Fruit fly (Drosophila melanogaster) whole organism, embryonic: ENCODE data around the gene CG14036.
A peak's percentile ranks its signal among the peaks of the same experiment; 100 is the strongest.

Experiments used
- CG1024 ChIP-seq: fragments of 200-800 bp; sonication (Bioruptor generic); IDR thresholded peaks from 2 replicates; pipeline ENCODE4 v1.3.6; 2022; ENCODE audit warnings: missing biosample characterization, missing genetic modification characterization
- CG10543 ChIP-seq: fragments of 200-800 bp; sonication (Bioruptor generic); optimal IDR thresholded peaks from 3 replicates; lab custom pipeline; 2017; ENCODE audit warnings: missing biosample characterization, mild to moderate bottlenecking, missing genetic modification characterization, moderate library complexity
- CG10959 ChIP-seq: fragments of 200-800 bp; sonication (Bioruptor generic); IDR thresholded peaks from 2 replicates; pipeline ENCODE4 v1.3.6; 2022; ENCODE audit warnings: missing biosample characterization, missing genetic modification characterization
- CG11093 ChIP-seq: fragments of 200-800 bp; sonication (Bioruptor generic); IDR thresholded peaks from 3 replicates; pipeline ENCODE4 v1.3.6; 2022; ENCODE audit warnings: missing biosample characterization, missing genetic modification characterization
- CG15514 ChIP-seq: fragments of 200-800 bp; sonication (Bioruptor generic); optimal IDR thresholded peaks from 3 replicates; lab custom pipeline; 2017; ENCODE audit warnings: missing biosample characterization, missing genetic modification characterization, mild to moderate bottlenecking, moderate library complexity, missing genetic modification reagents
- CG1602 ChIP-seq: fragments of 200-800 bp; sonication (Bioruptor generic); optimal IDR thresholded peaks from 3 replicates; lab custom pipeline; 2016; ENCODE audit warnings: missing biosample characterization, missing genetic modification characterization
- CG17359 ChIP-seq: fragments of 200-800 bp; sonication (Bioruptor generic); optimal IDR thresholded peaks from 3 replicates; lab custom pipeline; 2018; ENCODE audit warnings: missing biosample characterization, mild to moderate bottlenecking, missing genetic modification characterization, moderate library complexity
- CG18011 ChIP-seq: fragments of 200-800 bp; sonication (Bioruptor generic); optimal IDR thresholded peaks from 2 replicates; lab custom pipeline; 2017; ENCODE audit warnings: missing biosample characterization, missing genetic modification characterization, mild to moderate bottlenecking, moderate library complexity, missing genotype
- CG2678 ChIP-seq: fragments of 200-800 bp; sonication (Bioruptor generic); optimal IDR thresholded peaks from 3 replicates; lab custom pipeline; 2019; ENCODE audit warnings: missing biosample characterization, mild to moderate bottlenecking, missing genetic modification characterization, moderate library complexity
- CG31441 ChIP-seq: fragments of 200-800 bp; sonication (Bioruptor generic); IDR thresholded peaks from 2 replicates; pipeline ENCODE4 v1.3.6; 2022; ENCODE audit warnings: missing biosample characterization, missing genetic modification characterization
- CG32772 ChIP-seq: fragments of 200-800 bp; sonication (Bioruptor generic); IDR thresholded peaks from 2 replicates; pipeline ENCODE4 v1.3.6; 2022; ENCODE audit warnings: missing biosample characterization, missing genetic modification characterization
- CG34376 ChIP-seq: fragments of 200-800 bp; sonication (Bioruptor generic); optimal IDR thresholded peaks from 2 replicates; lab custom pipeline; 2018; ENCODE audit warnings: missing biosample characterization, mild to moderate bottlenecking, missing genetic modification characterization
- CG34422 ChIP-seq: fragments of 200-800 bp; sonication (Bioruptor generic); IDR thresholded peaks from 3 replicates; pipeline ENCODE4 v1.3.6; 2022; ENCODE audit warnings: missing biosample characterization, missing genetic modification characterization
- CG5180 ChIP-seq: fragments of 200-800 bp; sonication (Bioruptor generic); optimal IDR thresholded peaks from 3 replicates; lab custom pipeline; 2017; ENCODE audit warnings: missing biosample characterization, missing genetic modification characterization, mild to moderate bottlenecking, moderate library complexity, missing genetic modification reagents
- CG7745 ChIP-seq: fragments of 200-800 bp; sonication (Bioruptor generic); optimal IDR thresholded peaks from 2 replicates; lab custom pipeline; 2018; ENCODE audit warnings: missing biosample characterization, mild to moderate bottlenecking, missing genetic modification characterization, moderate library complexity
- CG7839 ChIP-seq: fragments of 200-800 bp; sonication (Bioruptor generic); optimal IDR thresholded peaks from 3 replicates; lab custom pipeline; 2018; ENCODE audit warnings: missing biosample characterization, mild to moderate bottlenecking, missing genetic modification characterization, moderate library complexity
- CG8290 ChIP-seq, 3 experiments: fragments of 200-800 bp; sonication (Bioruptor generic); optimal IDR thresholded peaks; 2 replicates each; lab custom pipeline; 2016 to 2019; ENCODE audit warnings: missing biosample characterization in 3 of 3, missing genetic modification characterization in 3 of 3, mild to moderate bottlenecking in 2 of 3, moderate library complexity in 1 of 3
- CG8478 ChIP-seq: fragments of >200 bp; optimal IDR thresholded peaks from 2 replicates; lab custom pipeline; 2018
- CG9215 ChIP-seq: fragments of 200-800 bp; sonication (Bioruptor generic); IDR thresholded peaks from 2 replicates; pipeline ENCODE4 v1.3.6; 2022; ENCODE audit warnings: missing biosample characterization, missing genetic modification characterization
- D19A ChIP-seq: fragments of 200-800 bp; optimal IDR thresholded peaks from 3 replicates; lab custom pipeline; 2019; ENCODE audit warnings: missing biosample characterization, mild to moderate bottlenecking, missing genetic modification characterization, moderate library complexity
- Dll ChIP-seq: fragments of 200-800 bp; sonication (Bioruptor generic); IDR thresholded peaks from 4 replicates; pipeline ENCODE4 v1.3.6; 2022; ENCODE audit warnings: missing biosample characterization, missing genetic modification characterization; ENCODE audit not compliant: partially characterized antibody
- ERR ChIP-seq: fragments of 200-800 bp; sonication (Bioruptor generic); optimal IDR thresholded peaks from 2 replicates; lab custom pipeline; 2016; ENCODE audit warnings: missing biosample characterization, missing genetic modification characterization
- Eip74EF ChIP-seq, 2 experiments: fragments of 200-800 bp in 1 of 2; fragments of >200 bp in 1 of 2; sonication (Bioruptor generic) in 1 of 2; optimal IDR thresholded peaks; 2 replicates each; lab custom pipeline; 2017 to 2019; ENCODE audit warnings: missing biosample characterization in 2 of 2, missing genetic modification characterization in 2 of 2, mild to moderate bottlenecking in 1 of 2, moderate library complexity in 1 of 2
- HLH3B ChIP-seq: fragments of 200-800 bp; sonication (Bioruptor generic); IDR thresholded peaks from 2 replicates; pipeline ENCODE4 v1.3.6; 2022; ENCODE audit warnings: missing biosample characterization, missing genetic modification characterization
- Hr78 ChIP-seq, 2 experiments: fragments of 200-800 bp in 1 of 2; fragments of >200 bp in 1 of 2; sonication (Bioruptor generic) in 1 of 2; optimal IDR thresholded peaks; 2 replicates each; lab custom pipeline; 2017 to 2019; ENCODE audit warnings: missing biosample characterization in 2 of 2, missing genetic modification characterization in 2 of 2, mild to moderate bottlenecking in 1 of 2, moderate library complexity in 1 of 2
- Mes4 ChIP-seq: fragments of 200-800 bp; sonication (Bioruptor generic); optimal IDR thresholded peaks from 2 replicates; lab custom pipeline; 2016; ENCODE audit warnings: missing biosample characterization, missing genetic modification characterization
- NfI ChIP-seq: fragments of 200-800 bp; sonication (Bioruptor generic); optimal IDR thresholded peaks from 3 replicates; lab custom pipeline; 2018; ENCODE audit warnings: missing biosample characterization, mild to moderate bottlenecking, missing genetic modification characterization, moderate library complexity
- Ptx1 ChIP-seq: fragments of 200-800 bp; sonication (Bioruptor generic); IDR thresholded peaks from 2 replicates; pipeline ENCODE4 v1.3.6; 2022; ENCODE audit warnings: missing biosample characterization, missing genetic modification characterization
- Sox102F ChIP-seq: fragments of 200-800 bp; sonication (Bioruptor generic); optimal IDR thresholded peaks from 2 replicates; lab custom pipeline; 2018; ENCODE audit warnings: missing biosample characterization, mild to moderate bottlenecking, missing genetic modification characterization, moderate library complexity
- Ssrp ChIP-seq: fragments of 200-800 bp; sonication (Bioruptor generic); optimal IDR thresholded peaks from 2 replicates; lab custom pipeline; 2018; ENCODE audit warnings: missing biosample characterization, mild to moderate bottlenecking, missing genetic modification characterization, moderate library complexity
- TFAM ChIP-seq: fragments of 200-800 bp; sonication (Bioruptor generic); optimal IDR thresholded peaks from 2 replicates; lab custom pipeline; 2017; ENCODE audit warnings: missing biosample characterization, missing genetic modification characterization, inconsistent platforms
- Trl ChIP-seq, 3 experiments: fragments of >200 bp in 2 of 3; fragments of 200-800 bp in 1 of 3; sonication (Bioruptor generic) in 1 of 3; optimal IDR thresholded peaks; 2 replicates in 1 of 3; 3 replicates in 2 of 3; lab custom pipeline; 2016 to 2017; ENCODE audit warnings: missing biosample characterization in 1 of 3, missing genetic modification characterization in 1 of 3
- Vsx1 ChIP-seq: fragments of 200-800 bp; sonication (Bioruptor generic); optimal IDR thresholded peaks from 2 replicates; lab custom pipeline; 2017; ENCODE audit warnings: missing biosample characterization, mild to moderate bottlenecking, missing genetic modification characterization, missing genetic modification reagents
- Xrp1 ChIP-seq: fragments of 200-800 bp; sonication (Bioruptor generic); IDR thresholded peaks from 2 replicates; pipeline ENCODE4 v1.3.6; 2022; ENCODE audit warnings: missing biosample characterization, missing genetic modification characterization
- abd-A ChIP-seq: fragments of 200-800 bp; sonication (Bioruptor generic); optimal IDR thresholded peaks from 3 replicates; lab custom pipeline; 2019; ENCODE audit warnings: missing biosample characterization, mild to moderate bottlenecking, missing genetic modification characterization, moderate library complexity
- amos ChIP-seq: fragments of 200-800 bp; sonication (Bioruptor generic); IDR thresholded peaks from 2 replicates; pipeline ENCODE4 v1.3.6; 2022; ENCODE audit warnings: missing biosample characterization, missing genetic modification characterization; ENCODE audit not compliant: partially characterized antibody
- da ChIP-seq: fragments of 200-800 bp; sonication (Bioruptor generic); optimal IDR thresholded peaks from 2 replicates; lab custom pipeline; 2016; ENCODE audit warnings: missing biosample characterization, missing genetic modification characterization
- fu2 ChIP-seq: fragments of 200-800 bp; sonication (Bioruptor generic); optimal IDR thresholded peaks from 2 replicates; lab custom pipeline; 2016; ENCODE audit warnings: missing biosample characterization, missing genetic modification characterization
- gt ChIP-seq: fragments of 200-800 bp; sonication (Bioruptor generic); IDR thresholded peaks from 2 replicates; pipeline ENCODE4 v1.3.6; 2022; ENCODE audit warnings: missing biosample characterization, missing genetic modification characterization
- ham ChIP-seq: fragments of 200-800 bp; sonication (Bioruptor generic); IDR thresholded peaks from 2 replicates; pipeline ENCODE4 v1.3.6; 2022; ENCODE audit warnings: missing biosample characterization, missing genetic modification characterization
- hth ChIP-seq: fragments of >200 bp; optimal IDR thresholded peaks from 2 replicates; lab custom pipeline; 2017; ENCODE audit warnings: inconsistent platforms
- jigr1 ChIP-seq: fragments of 200-800 bp; sonication (Bioruptor generic); IDR thresholded peaks from 3 replicates; pipeline ENCODE4 v1.3.6; 2022; ENCODE audit warnings: missing biosample characterization, missing genetic modification characterization
- lab ChIP-seq: fragments of 200-800 bp; sonication (Bioruptor generic); optimal IDR thresholded peaks from 3 replicates; lab custom pipeline; 2017; ENCODE audit warnings: missing biosample characterization, missing genetic modification characterization, mild to moderate bottlenecking, moderate library complexity, missing genetic modification reagents
- onecut ChIP-seq: fragments of 200-800 bp; sonication (Bioruptor generic); IDR thresholded peaks from 2 replicates; pipeline ENCODE4 v1.3.6; 2022; ENCODE audit warnings: missing biosample characterization, missing genetic modification characterization
- pum ChIP-seq: fragments of 200-800 bp; sonication (Bioruptor generic); optimal IDR thresholded peaks from 2 replicates; lab custom pipeline; 2016; ENCODE audit warnings: missing biosample characterization, missing genetic modification characterization
- run ChIP-seq: fragments of 200-800 bp; sonication (Bioruptor generic); optimal IDR thresholded peaks from 3 replicates; lab custom pipeline; 2018; ENCODE audit warnings: missing biosample characterization, mild to moderate bottlenecking, missing genetic modification characterization
- so ChIP-seq: fragments of 200-800 bp; sonication (Bioruptor generic); IDR thresholded peaks from 3 replicates; pipeline ENCODE4 v1.3.6; 2022; ENCODE audit warnings: missing biosample characterization, missing genetic modification characterization
- tna ChIP-seq: fragments of 200-800 bp; sonication (Bioruptor generic); IDR thresholded peaks from 2 replicates; pipeline ENCODE4 v1.3.6; 2022; ENCODE audit warnings: missing biosample characterization, missing genetic modification characterization; ENCODE audit not compliant: partially characterized antibody
- vfl ChIP-seq: fragments of 200-800 bp; sonication (Bioruptor generic); optimal IDR thresholded peaks from 2 replicates; lab custom pipeline; 2016; ENCODE audit warnings: missing biosample characterization, missing genetic modification characterization
- wor ChIP-seq: fragments of 200-800 bp; sonication (Bioruptor generic); IDR thresholded peaks from 2 replicates; pipeline ENCODE4 v1.3.6; 2022; ENCODE audit warnings: missing biosample characterization, missing genetic modification characterization

Gene CG14036

dm6 chr2L:5054953-5055352, at the start of gene CG14036, which contains the start of gene His3.3A (continued):
- TF ChIP-seq CG5180 (GFP tag; lab: Kevin White, UChicago) (no peak), tna (peak; percentile 59; the same call in 1 of the 2 replicates), so (GFP tag; lab: Robert Waterston, UW) (no peak), ham (no peak), ERR (GFP tag; lab: Kevin White, UChicago) (no peak), hth (lab: Kevin White, UChicago) (no peak), CG18011 (no peak), CG1602 (GFP tag; lab: Kevin White, UChicago) (no peak), Trl (optimal IDR thresholded peaks at IDR 0.05; lab: Kevin White, UChicago) (no peak), Trl (GFP tag; optimal IDR thresholded peaks at IDR 0.05; lab: Kevin White, UChicago) (no peak), gt (no peak), CG7839 (tag; lab: Kevin White, UChicago) (no peak), Xrp1 (GFP tag; lab: Robert Waterston, UW) (no peak), CG2678 (tag; lab: Kevin White, UChicago) (peak; percentile 14), jigr1 (GFP tag; lab: Robert Waterston, UW) (no peak), CG17359 (tag; lab: Kevin White, UChicago) (no peak), wor (GFP tag; lab: Robert Waterston, UW) (no peak), onecut (GFP tag; lab: Robert Waterston, UW) (no peak), TFAM (no peak), HLH3B (GFP tag; lab: Robert Waterston, UW) (no peak), CG31441 (GFP tag; lab: Robert Waterston, UW) (no peak), CG1024 (GFP tag; lab: Robert Waterston, UW) (no peak; the same call in none of the 2 replicates), Ptx1 (GFP tag; lab: Robert Waterston, UW) (no peak), da (GFP tag; lab: Kevin White, UChicago) (no peak), Dll (peak; percentile 56; the same call in 1 of the 4 replicates), Eip74EF (GFP tag; optimal IDR thresholded peaks at IDR 0.05; lab: Kevin White, UChicago) (no peak), CG34376 (GFP tag; lab: Kevin White, UChicago) (peak; percentile 42), abd-A (tag; lab: Kevin White, UChicago) (no peak), Ssrp (tag; lab: Kevin White, UChicago) (no peak), CG10959 (GFP tag; lab: Robert Waterston, UW) (no peak), CG8478 (lab: Kevin White, UChicago) (no peak), lab (GFP tag; lab: Kevin White, UChicago) (peak; percentile 35), NfI (GFP tag; lab: Kevin White, UChicago) (no peak), Sox102F (GFP tag; lab: Kevin White, UChicago) (no peak), D19A (tag; lab: Kevin White, UChicago) (no peak), CG9215 (GFP tag; lab: Robert Waterston, UW) (no peak), fu2 (GFP tag; lab: Kevin White, UChicago) (no peak), CG10543 (GFP tag; lab: Kevin White, UChicago) (no peak), Hr78 (GFP tag; optimal IDR thresholded peaks at IDR 0.05; lab: Kevin White, UChicago) (no peak), CG15514 (GFP tag; lab: Kevin White, UChicago) (peak; percentile 82), CG7745 (tag; lab: Kevin White, UChicago) (no peak), Mes4 (no peak), CG32772 (GFP tag; lab: Robert Waterston, UW) (no peak), vfl (no peak), CG11093 (GFP tag; lab: Robert Waterston, UW) (no peak), amos (peak; percentile 64; the same call in 1 of the 2 replicates), pum (GFP tag; lab: Kevin White, UChicago) (no peak), CG8290 (GFP tag; optimal IDR thresholded peaks at IDR 0.05; lab: Kevin White, UChicago) (no peak), CG8290 (tag; optimal IDR thresholded peaks at IDR 0.05; lab: Kevin White, UChicago) (peak in 1 of 2 experiments; percentile 75), Vsx1 (GFP tag; lab: Kevin White, UChicago) (no peak), run (tag; lab: Kevin White, UChicago) (no peak), CG34422 (GFP tag; lab: Robert Waterston, UW) (peak; percentile 75; the same call in 2 of the 3 replicates)
